Worm (Caenorhabditis elegans): ENCODE data around the gene R02F11.10.

R02F11.10 gene

ce11 chrV:4755308-4756029 is 33.5 kb upstream of the R02F11.10 start, which contains the start of gene pgl-3 (continued):
- no peak for TF ChIP-seq rec-8 (tag; optimal IDR thresholded peaks at IDR 0.05)
- peak; percentile 76; the same call in 1 of the 2 replicates for TF ChIP-seq Y53G8AR.9 (GFP tag; conservative IDR thresholded peaks at IDR 0.05)
- peak; percentile 72 for TF ChIP-seq F33H1.4 (GFP tag; IDR thresholded peaks at IDR 0.05)
- no peak for TF ChIP-seq ceh-40 (GFP tag; IDR thresholded peaks at IDR 0.05)
- no peak for TF ChIP-seq gei-17 (GFP tag; optimal IDR thresholded peaks at IDR 0.05)
- TF ChIP-seq F49E8.2 (tag; optimal IDR thresholded peaks at IDR 0.05; ENCODE audit: insufficient read depth), result peak; percentile 56
- TF ChIP-seq ztf-3 (GFP tag; optimal IDR thresholded peaks at IDR 0.05), result no peak
- TF ChIP-seq zim-3 (tag; optimal IDR thresholded peaks at IDR 0.05), result no peak
- no peak for TF ChIP-seq nfya-1 (tag; optimal IDR thresholded peaks at IDR 0.05; ENCODE audit: borderline replicate concordance, insufficient read depth)
- no peak for TF ChIP-seq let-526 (GFP tag; IDR thresholded peaks at IDR 0.05)
- no peak for TF ChIP-seq die-1 (tag; optimal IDR thresholded peaks at IDR 0.05)
- TF ChIP-seq zfh-2 (GFP tag; conservative IDR thresholded peaks at IDR 0.05), result no peak
- no peak for TF ChIP-seq ekl-4 (GFP tag; IDR thresholded peaks at IDR 0.05)
- no peak for TF ChIP-seq F10E7.11 (tag; optimal IDR thresholded peaks at IDR 0.05)
- no peak for TF ChIP-seq ZK185.1 (tag; optimal IDR thresholded peaks at IDR 0.05; ENCODE audit: poor library complexity, severe bottlenecking)
- no peak for TF ChIP-seq atf-7 (tag; optimal IDR thresholded peaks at IDR 0.05)
- TF ChIP-seq Y67H2A.10 (GFP tag; conservative IDR thresholded peaks at IDR 0.05), result no peak
- peak; percentile 41 for TF ChIP-seq lsl-1 (GFP tag; optimal IDR thresholded peaks at IDR 0.05)
- TF ChIP-seq Y53F4B.3 (GFP tag; IDR thresholded peaks at IDR 0.05), result no peak
- peak; percentile 42 for TF ChIP-seq xnd-1 (tag; optimal IDR thresholded peaks at IDR 0.05)
- TF ChIP-seq mxl-1 (tag; optimal IDR thresholded peaks at IDR 0.05), result no peak
- TF ChIP-seq dox-1 (GFP tag; IDR thresholded peaks at IDR 0.05), result no peak
- no peak for TF ChIP-seq sdz-38 (tag; optimal IDR thresholded peaks at IDR 0.05)
- TF ChIP-seq tlf-1 (GFP tag; optimal IDR thresholded peaks at IDR 0.05), result peak; percentile 48
- TF ChIP-seq B0261.1 (tag; optimal IDR thresholded peaks at IDR 0.05), result no peak
- TF ChIP-seq attf-3 (GFP tag; conservative IDR thresholded peaks at IDR 0.05), result no peak
- TF ChIP-seq pbrm-1 (GFP tag; IDR thresholded peaks at IDR 0.05), result no peak
- peak; percentile 11 for TF ChIP-seq unc-130 (GFP tag; optimal IDR thresholded peaks at IDR 0.05)
- TF ChIP-seq lsy-27 (tag; optimal IDR thresholded peaks at IDR 0.05; ENCODE audit: borderline replicate concordance, insufficient read depth), result no peak
- no peak; the same call in 1 of the 2 replicates for TF ChIP-seq rcor-1 (GFP tag; IDR thresholded peaks at IDR 0.05)
- peak; percentile 90; the same call in 1 of the 2 replicates for TF ChIP-seq Y95B8A.8 (GFP tag; IDR thresholded peaks at IDR 0.05)
- no peak for TF ChIP-seq nhr-179 (tag; optimal IDR thresholded peaks at IDR 0.05)

DNA sequence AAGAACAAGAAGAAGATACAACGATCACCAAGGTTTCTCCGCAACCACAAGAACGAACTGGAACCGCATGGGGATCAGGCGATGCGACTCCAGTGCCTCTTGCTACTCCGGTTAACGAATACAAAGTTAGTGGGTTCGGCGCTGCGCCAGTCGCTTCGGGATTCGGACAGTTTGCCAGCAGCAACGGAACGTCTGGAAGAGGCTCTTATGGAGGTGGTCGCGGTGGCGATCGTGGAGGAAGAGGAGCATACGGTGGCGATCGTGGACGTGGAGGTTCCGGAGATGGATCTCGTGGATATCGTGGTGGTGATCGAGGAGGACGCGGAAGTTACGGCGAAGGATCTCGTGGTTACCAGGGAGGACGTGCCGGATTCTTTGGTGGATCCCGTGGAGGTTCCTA is 30.9 kb upstream of the R02F11.10 start:
- TF ChIP-seq Y79H2A.3 (GFP tag; conservative IDR thresholded peaks at IDR 0.05) (no peak), attf-5 (GFP tag; optimal IDR thresholded peaks at IDR 0.05) (no peak), hmg-20 (GFP tag; IDR thresholded peaks at IDR 0.05) (0 out of 2 replicates have a peak, but pooled peaks have one; percentile 14), tlf-1 (GFP tag; optimal IDR thresholded peaks at IDR 0.05) (no peak), K11D2.4 (GFP tag; IDR thresholded peaks at IDR 0.05) (no peak), gei-17 (GFP tag; optimal IDR thresholded peaks at IDR 0.05) (no peak), egrh-3 (GFP tag; IDR thresholded peaks at IDR 0.05) (peak; percentile 39; the same call in 1 of the 2 replicates), Y53G8AR.9 (GFP tag; conservative IDR thresholded peaks at IDR 0.05) (0 out of 2 replicates have a peak, but pooled peaks have one; percentile 56)
